Fruit fly (Drosophila melanogaster) S2 (cell line): ENCODE data around the gene Mst77F.

Source experiments
- CG8478 ChIP-seq: fragments of >200 bp; optimal IDR thresholded peaks from 2 replicates; lab custom pipeline; 2018
- CTCF ChIP-seq, 2 experiments: fragments of >200 bp; optimal IDR thresholded peaks; 2 replicates each; lab custom pipeline; 2018

dm6 chr3L:20817927-20818326 lies at the start of gene Mst77F:
- TF ChIP-seq CG8478 (lab: Kevin White, UChicago) (no peak), CTCF (optimal IDR thresholded peaks at IDR 0.05; lab: Kevin White, UChicago) (no peak)
